Worm (Caenorhabditis elegans): Measurements from ENCODE around the gene mspn-1.

DNA sequence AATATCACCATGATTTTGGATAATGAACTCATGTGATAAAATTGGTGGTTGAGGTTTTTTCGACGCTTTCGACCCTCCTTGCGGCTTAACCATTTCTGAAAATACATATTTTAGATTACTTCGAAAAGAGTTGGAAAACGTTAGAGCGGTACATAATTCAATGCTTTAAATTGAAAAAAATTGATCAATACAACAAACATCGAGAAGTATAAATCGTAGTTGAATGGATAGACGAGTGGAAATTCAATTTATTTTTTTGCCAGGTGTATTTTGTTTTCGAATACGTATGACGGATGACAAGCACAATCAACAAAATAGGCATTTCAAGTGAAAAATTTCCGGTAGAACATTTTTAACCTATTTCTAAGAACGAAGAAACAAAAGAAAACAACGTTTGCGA, 43.4 kb downstream of the mspn-1 start, which contains the start of gene tram-1:
- TF ChIP-seq nhr-237 (tag; optimal IDR thresholded peaks at IDR 0.05) (no peak), blmp-1 (tag; optimal IDR thresholded peaks at IDR 0.05) (no peak), snpc-4 (tag; optimal IDR thresholded peaks at IDR 0.05) (no peak), ces-1 (GFP tag; optimal IDR thresholded peaks at IDR 0.05) (no peak), pha-4 (tag; optimal IDR thresholded peaks at IDR 0.05) (no peak)

Measured in whole organism, mixed stage, embryonic.